Worm (Caenorhabditis elegans) whole organism, midembryonic: ENCODE measurements around the gene ugt-35.

Experiments
- med-1 ChIP-seq: sonication (generic microtip); optimal IDR thresholded peaks from 2 replicates; lab custom pipeline; 2017; ENCODE audit warnings: missing genetic modification characterization, mild to moderate bottlenecking, missing compliant biosample characterization, antibody characterized with exemption, missing genetic modification reagents; ENCODE audit not compliant: insufficient read depth
- ztf-29 ChIP-seq: fragments of 200-800 bp; sonication (Bioruptor generic); IDR thresholded peaks from 2 replicates; pipeline ENCODE4 v1.3.6; 2022; ENCODE audit warnings: missing genetic modification reagents, missing genetic modification characterization, missing compliant biosample characterization

DNA sequence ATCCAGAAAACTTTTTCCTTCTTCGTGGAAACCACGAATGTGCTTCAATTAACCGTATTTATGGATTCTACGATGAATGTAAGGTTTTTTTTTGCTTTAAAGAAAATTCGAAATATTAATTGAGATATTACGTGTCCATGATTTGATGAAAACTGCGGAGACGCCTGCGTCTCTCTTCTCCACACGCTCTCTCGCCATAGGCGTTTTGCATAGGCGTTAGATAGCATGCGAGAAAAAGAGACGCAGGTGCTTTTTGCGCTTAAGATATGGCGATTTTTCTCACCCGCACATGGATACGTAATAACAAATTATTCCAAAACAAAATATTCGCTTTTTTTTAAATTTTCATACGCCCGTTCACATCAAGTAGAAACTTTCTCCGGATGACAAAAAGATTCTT is 29.4 kb upstream of the ugt-35 start:
- TF ChIP-seq ztf-29 (GFP tag; lab: Robert Waterston, UW): no peak
- no peak for TF ChIP-seq med-1 (GFP tag; lab: Kevin White, UChicago)
